Worm (Caenorhabditis elegans): ENCODE measurements around the gene F38E9.6.

Gene F38E9.6

DNA sequence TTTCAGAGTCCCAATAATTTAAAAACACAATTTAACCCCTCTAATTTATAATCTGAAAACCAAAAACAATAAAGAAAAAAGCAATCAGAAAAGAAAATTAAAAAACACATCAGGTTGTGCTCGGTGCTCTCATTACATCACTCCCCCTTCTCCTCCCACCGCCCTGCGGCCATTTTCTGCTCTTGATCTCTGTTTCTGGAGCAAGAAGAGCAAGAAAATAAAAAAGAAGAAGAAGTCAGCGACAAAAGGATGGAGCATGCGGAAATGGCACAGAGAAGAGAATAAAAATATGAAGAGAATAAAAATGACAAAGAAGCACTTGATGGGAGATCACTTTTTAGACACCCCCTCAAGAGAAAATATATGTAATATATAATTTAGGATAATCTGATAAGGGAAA is 52.4 kb downstream of the F38E9.6 start:
- TF ChIP-seq ces-1 (GFP tag; optimal IDR thresholded peaks at IDR 0.05): peak; percentile 13
- TF ChIP-seq drap-1 (GFP tag; optimal IDR thresholded peaks at IDR 0.05): no peak

DNA sequence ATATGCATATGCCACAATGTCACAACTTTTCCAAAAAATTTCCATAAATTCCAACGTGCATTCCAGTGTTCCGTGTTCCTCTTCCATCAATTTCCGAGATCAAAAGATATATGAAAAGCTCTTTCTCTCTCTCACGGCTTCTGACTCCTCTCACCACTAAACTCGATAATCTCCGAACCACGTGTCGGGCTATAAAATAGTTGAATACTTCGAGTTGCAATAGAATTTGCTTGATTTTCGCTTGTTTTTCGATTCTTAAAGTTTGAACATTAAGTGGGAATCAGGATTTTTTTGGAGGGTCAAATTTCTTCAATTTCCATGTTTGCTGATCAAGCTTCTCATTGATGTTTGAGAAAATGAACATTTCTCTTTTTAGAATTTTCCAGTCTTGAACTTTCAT is 53.1 kb downstream of the F38E9.6 start:
- TF ChIP-seq mab-5 (tag; optimal IDR thresholded peaks at IDR 0.05) (no peak), ces-1 (GFP tag; optimal IDR thresholded peaks at IDR 0.05) (peak; percentile 68)

DNA sequence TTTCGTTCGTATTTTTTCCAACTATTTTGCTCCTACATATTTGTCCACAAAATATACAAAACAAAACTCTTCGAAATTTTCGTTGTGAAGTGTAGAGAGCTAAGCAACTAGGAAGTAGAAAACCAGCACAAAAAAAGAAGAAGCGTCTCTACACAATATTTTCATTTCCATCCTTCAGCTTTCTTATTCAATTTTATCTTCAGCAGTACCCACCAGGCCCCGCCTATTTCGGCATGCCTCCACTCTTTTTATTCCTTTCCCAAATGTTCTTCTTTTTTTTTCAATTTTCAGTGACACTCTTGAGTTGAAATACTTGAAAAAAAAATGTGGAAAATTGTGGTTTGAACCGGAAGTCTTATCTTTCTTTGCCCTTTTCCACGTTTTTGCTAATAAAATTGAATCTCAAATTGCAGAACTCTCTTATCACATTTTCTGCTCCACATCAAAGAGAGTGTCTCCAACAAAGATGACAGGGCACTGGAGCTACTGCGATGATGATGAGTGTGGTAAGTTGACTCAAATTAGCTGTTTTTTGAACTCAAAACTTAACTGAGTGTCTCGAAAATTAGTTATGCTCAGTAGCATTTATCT is 54.9 kb downstream of the F38E9.6 start, which contains the start of gene cah-3:
cah-3 (plus strand) TSS at position 414 of the 591 bp plus-strand sequence.
- no peak for TF ChIP-seq unc-120 (tag; optimal IDR thresholded peaks at IDR 0.05; ENCODE audit: poor library complexity, severe bottlenecking)
- peak; percentile 54 for TF ChIP-seq ces-1 (GFP tag; optimal IDR thresholded peaks at IDR 0.05)

Measured in whole organism, mixed stage, embryonic.